Worm (Caenorhabditis elegans) whole organism, L4 larva: ENCODE results near the gene dpy-1.

Experiments used
- ceh-62 ChIP-seq: sonication (generic microtip); optimal IDR thresholded peaks from 2 replicates; lab custom pipeline; 2017; ENCODE audit warnings: missing biosample characterization, missing genetic modification characterization
- cey-2 ChIP-seq: sonication (generic microtip); optimal IDR thresholded peaks from 3 replicates; lab custom pipeline; 2017; ENCODE audit warnings: missing genetic modification characterization, mild to moderate bottlenecking, missing compliant biosample characterization, antibody characterized with exemption, borderline replicate concordance; ENCODE audit not compliant: insufficient read depth
- fkh-10 ChIP-seq: fragments of 150-350 bp; optimal IDR thresholded peaks from 2 replicates; lab custom pipeline; 2014; ENCODE audit warnings: missing biosample characterization, missing genetic modification reagents, missing genetic modification characterization
- hif-1 ChIP-seq, 2 experiments: sonication (generic microtip); optimal IDR thresholded peaks; 2 replicates each; lab custom pipeline; 2016 to 2017; ENCODE audit warnings: missing compliant biosample characterization in 2 of 2, missing genetic modification characterization in 2 of 2, missing genetic modification reagents in 2 of 2, missing genotype in 2 of 2, mild to moderate bottlenecking in 1 of 2

ce11 chrIII:2047907-2048306, at the start of gene dpy-1:
- TF ChIP-seq hif-1 (tag; optimal IDR thresholded peaks at IDR 0.05; lab: Kevin White, UChicago) (no peak), cey-2 (tag; lab: Kevin White, UChicago) (no peak), fkh-10 (GFP tag; lab: Kevin White, UChicago) (no peak), ceh-62 (no peak)
